Fruit fly (Drosophila melanogaster) whole organism, embryonic: Measurements from ENCODE around the gene Plod.

Source experiments
- Aef1 ChIP-seq: fragments of 200-800 bp; sonication (Bioruptor generic); IDR thresholded peaks from 3 replicates; pipeline ENCODE4 v1.3.6; 2022; ENCODE audit warnings: missing biosample characterization, missing genetic modification characterization
- Blimp-1 ChIP-seq: fragments of 200-800 bp; sonication (Bioruptor generic); optimal IDR thresholded peaks from 3 replicates; lab custom pipeline; 2018; ENCODE audit warnings: missing biosample characterization, missing genetic modification characterization, mild to moderate bottlenecking, moderate library complexity, missing genetic modification reagents
- Bteb2 ChIP-seq: fragments of 200-800 bp; sonication (Bioruptor generic); optimal IDR thresholded peaks from 2 replicates; lab custom pipeline; 2016; ENCODE audit warnings: missing biosample characterization, missing genetic modification characterization
- CG10462 ChIP-seq: fragments of 200-800 bp; sonication (Bioruptor generic); optimal IDR thresholded peaks from 2 replicates; lab custom pipeline; 2016; ENCODE audit warnings: missing biosample characterization, missing genetic modification characterization
- CG12299 ChIP-seq: fragments of 200-800 bp; sonication (Bioruptor generic); optimal IDR thresholded peaks from 2 replicates; lab custom pipeline; 2018; ENCODE audit warnings: missing biosample characterization, mild to moderate bottlenecking, missing genetic modification characterization
- CG12769 ChIP-seq: fragments of 200-800 bp; sonication (Bioruptor generic); optimal IDR thresholded peaks from 2 replicates; lab custom pipeline; 2019; ENCODE audit warnings: missing biosample characterization, mild to moderate bottlenecking, missing genetic modification characterization, moderate library complexity
- CG14050 ChIP-seq: fragments of 200-800 bp; sonication (Bioruptor generic); IDR thresholded peaks from 3 replicates; pipeline ENCODE4 v1.3.6; 2022; ENCODE audit warnings: missing biosample characterization, missing genetic modification characterization
- CG15073 ChIP-seq: fragments of 200-800 bp; sonication (Bioruptor generic); optimal IDR thresholded peaks from 2 replicates; lab custom pipeline; 2016; ENCODE audit warnings: missing biosample characterization, missing genetic modification characterization
- CG1529 ChIP-seq: fragments of 200-800 bp; sonication (Bioruptor generic); optimal IDR thresholded peaks from 3 replicates; lab custom pipeline; 2018; ENCODE audit warnings: missing biosample characterization, missing genetic modification characterization
- CG15601 ChIP-seq: fragments of 200-800 bp; sonication (Bioruptor generic); optimal IDR thresholded peaks from 3 replicates; lab custom pipeline; 2019; ENCODE audit warnings: missing biosample characterization, mild to moderate bottlenecking, missing genetic modification characterization, moderate library complexity
- CG17328 ChIP-seq: fragments of 200-800 bp; sonication (Bioruptor generic); IDR thresholded peaks from 2 replicates; pipeline ENCODE4 v1.3.6; 2022; ENCODE audit warnings: missing biosample characterization, missing genetic modification characterization
- CG17829 ChIP-seq: fragments of 200-800 bp; optimal IDR thresholded peaks from 2 replicates; lab custom pipeline; 2019; ENCODE audit warnings: missing biosample characterization, mild to moderate bottlenecking, missing genetic modification characterization, moderate library complexity
- CG18599 ChIP-seq: fragments of 200-800 bp; sonication (Bioruptor generic); optimal IDR thresholded peaks from 3 replicates; lab custom pipeline; 2017; ENCODE audit warnings: missing biosample characterization, missing genetic modification characterization, mild to moderate bottlenecking, moderate library complexity, missing genetic modification reagents
- CG4360 ChIP-seq: fragments of 200-800 bp; sonication (Bioruptor generic); IDR thresholded peaks from 2 replicates; pipeline ENCODE4 v1.3.6; 2022; ENCODE audit warnings: missing biosample characterization, missing genetic modification characterization
- CG43689 ChIP-seq: fragments of 200-800 bp; sonication (Bioruptor generic); IDR thresholded peaks from 2 replicates; pipeline ENCODE4 v1.3.6; 2022; ENCODE audit warnings: missing biosample characterization, missing genetic modification characterization
- CG6813 ChIP-seq: fragments of 200-800 bp; sonication (Bioruptor generic); optimal IDR thresholded peaks from 2 replicates; lab custom pipeline; 2017; ENCODE audit warnings: missing biosample characterization, missing genetic modification characterization, mild to moderate bottlenecking, moderate library complexity, missing genetic modification reagents
- CG7745 ChIP-seq: fragments of 200-800 bp; sonication (Bioruptor generic); optimal IDR thresholded peaks from 2 replicates; lab custom pipeline; 2018; ENCODE audit warnings: missing biosample characterization, mild to moderate bottlenecking, missing genetic modification characterization, moderate library complexity
- CG7839 ChIP-seq: fragments of 200-800 bp; sonication (Bioruptor generic); optimal IDR thresholded peaks from 3 replicates; lab custom pipeline; 2018; ENCODE audit warnings: missing biosample characterization, mild to moderate bottlenecking, missing genetic modification characterization, moderate library complexity
- CG7928 ChIP-seq: fragments of 200-800 bp; sonication (Bioruptor generic); optimal IDR thresholded peaks from 2 replicates; lab custom pipeline; 2017; ENCODE audit warnings: missing biosample characterization, mild to moderate bottlenecking, missing genetic modification characterization
- CG8924 ChIP-seq: fragments of 200-800 bp; optimal IDR thresholded peaks from 3 replicates; lab custom pipeline; 2019; ENCODE audit warnings: missing biosample characterization, mild to moderate bottlenecking, missing genetic modification characterization, moderate library complexity
- CG8944 ChIP-seq: fragments of 200-800 bp; sonication (Bioruptor generic); optimal IDR thresholded peaks from 3 replicates; lab custom pipeline; 2016; ENCODE audit warnings: missing biosample characterization, missing genetic modification characterization
- CrebB ChIP-seq: fragments of 200-800 bp; sonication (Bioruptor generic); optimal IDR thresholded peaks from 3 replicates; lab custom pipeline; 2018; ENCODE audit warnings: missing biosample characterization, mild to moderate bottlenecking, missing genetic modification characterization
- Dip2 ChIP-seq: fragments of 200-800 bp; sonication (Bioruptor generic); IDR thresholded peaks from 2 replicates; pipeline ENCODE4 v1.3.6; 2022; ENCODE audit warnings: missing biosample characterization, missing genetic modification characterization
- Doc2 ChIP-seq: fragments of 200-800 bp; sonication (Bioruptor generic); IDR thresholded peaks from 2 replicates; pipeline ENCODE4 v1.3.6; 2022; ENCODE audit warnings: missing biosample characterization, missing genetic modification characterization
- Hsf ChIP-seq: fragments of 200-800 bp; sonication (Bioruptor generic); optimal IDR thresholded peaks from 3 replicates; lab custom pipeline; 2016; ENCODE audit warnings: missing biosample characterization, missing genetic modification characterization
- Lim3 ChIP-seq: fragments of 200-800 bp; sonication (Bioruptor generic); IDR thresholded peaks from 2 replicates; pipeline ENCODE4 v1.3.6; 2022; ENCODE audit warnings: missing biosample characterization, missing genetic modification characterization
- MBD-R2 ChIP-seq: fragments of 200-800 bp; sonication (Bioruptor generic); IDR thresholded peaks from 2 replicates; pipeline ENCODE4 v1.3.6; 2022; ENCODE audit warnings: missing biosample characterization, missing genetic modification characterization
- MESR4 ChIP-seq: fragments of 200-800 bp; sonication (Bioruptor generic); optimal IDR thresholded peaks from 2 replicates; lab custom pipeline; 2018; ENCODE audit warnings: missing biosample characterization, mild to moderate bottlenecking, missing genetic modification characterization, moderate library complexity
- Mes4 ChIP-seq: fragments of 200-800 bp; sonication (Bioruptor generic); optimal IDR thresholded peaks from 2 replicates; lab custom pipeline; 2016; ENCODE audit warnings: missing biosample characterization, missing genetic modification characterization
- Nf-YC ChIP-seq: fragments of 200-800 bp; optimal IDR thresholded peaks from 3 replicates; lab custom pipeline; 2019; ENCODE audit warnings: missing biosample characterization, mild to moderate bottlenecking, missing genetic modification characterization, moderate library complexity
- Sox102F ChIP-seq: fragments of 200-800 bp; sonication (Bioruptor generic); optimal IDR thresholded peaks from 2 replicates; lab custom pipeline; 2018; ENCODE audit warnings: missing biosample characterization, mild to moderate bottlenecking, missing genetic modification characterization, moderate library complexity
- YL-1 ChIP-seq: fragments of 200-800 bp; sonication (Bioruptor generic); optimal IDR thresholded peaks from 3 replicates; lab custom pipeline; 2017; ENCODE audit warnings: missing biosample characterization, mild to moderate bottlenecking, missing genetic modification characterization
- ac ChIP-seq: fragments of 200-800 bp; sonication (Bioruptor generic); optimal IDR thresholded peaks from 3 replicates; lab custom pipeline; 2017; ENCODE audit warnings: missing biosample characterization, mild to moderate bottlenecking, missing genetic modification characterization
- bcd ChIP-seq: fragments of 200-800 bp; sonication (Bioruptor generic); optimal IDR thresholded peaks from 2 replicates; lab custom pipeline; 2017; ENCODE audit warnings: missing biosample characterization, mild to moderate bottlenecking, missing genetic modification characterization
- disco-r ChIP-seq: fragments of 200-800 bp; sonication (Bioruptor generic); optimal IDR thresholded peaks from 2 replicates; lab custom pipeline; 2016; ENCODE audit warnings: missing biosample characterization, missing genetic modification characterization
- dmrt99B ChIP-seq: fragments of 200-800 bp; sonication (Bioruptor generic); optimal IDR thresholded peaks from 2 replicates; lab custom pipeline; 2018; ENCODE audit warnings: missing biosample characterization, mild to moderate bottlenecking, missing genetic modification characterization, moderate library complexity
- dysf ChIP-seq: fragments of 200-800 bp; sonication (Bioruptor generic); IDR thresholded peaks from 3 replicates; pipeline ENCODE4 v1.3.6; 2022; ENCODE audit warnings: missing biosample characterization, missing genetic modification characterization
- gfzf ChIP-seq: fragments of 200-800 bp; sonication (Bioruptor generic); optimal IDR thresholded peaks from 2 replicates; lab custom pipeline; 2016; ENCODE audit warnings: missing biosample characterization, mild to moderate bottlenecking, missing genetic modification characterization, moderate library complexity
- her ChIP-seq: fragments of 200-800 bp; sonication (Bioruptor generic); optimal IDR thresholded peaks from 2 replicates; lab custom pipeline; 2016; ENCODE audit warnings: missing biosample characterization, missing genetic modification characterization
- lbe ChIP-seq: fragments of 200-800 bp; sonication (Bioruptor generic); optimal IDR thresholded peaks from 2 replicates; lab custom pipeline; 2016; ENCODE audit warnings: missing biosample characterization, mild to moderate bottlenecking, missing genetic modification characterization
- luna ChIP-seq: fragments of 200-800 bp; sonication (Bioruptor generic); optimal IDR thresholded peaks from 2 replicates; lab custom pipeline; 2016; ENCODE audit warnings: missing biosample characterization, missing genetic modification characterization
- pho ChIP-seq: fragments of 200-800 bp; sonication (Bioruptor generic); optimal IDR thresholded peaks from 2 replicates; lab custom pipeline; 2016; ENCODE audit warnings: missing biosample characterization, missing genetic modification characterization
- psq ChIP-seq: fragments of 200-800 bp; sonication (Bioruptor generic); optimal IDR thresholded peaks from 2 replicates; lab custom pipeline; 2017; ENCODE audit warnings: missing biosample characterization, missing genetic modification characterization
- sens-2 ChIP-seq: fragments of 200-800 bp; sonication (Bioruptor generic); IDR thresholded peaks from 2 replicates; pipeline ENCODE4 v1.3.6; 2022; ENCODE audit warnings: missing biosample characterization, missing genetic modification characterization
- slou ChIP-seq: fragments of 200-800 bp; sonication (Bioruptor generic); optimal IDR thresholded peaks from 3 replicates; lab custom pipeline; 2016; ENCODE audit warnings: missing biosample characterization, missing genetic modification characterization
- tna ChIP-seq: fragments of 200-800 bp; sonication (Bioruptor generic); IDR thresholded peaks from 2 replicates; pipeline ENCODE4 v1.3.6; 2022; ENCODE audit warnings: missing biosample characterization, missing genetic modification characterization; ENCODE audit not compliant: partially characterized antibody
- wek ChIP-seq: fragments of 200-800 bp; sonication (Bioruptor generic); optimal IDR thresholded peaks from 3 replicates; lab custom pipeline; 2018; ENCODE audit warnings: missing biosample characterization, mild to moderate bottlenecking, missing genetic modification characterization, moderate library complexity
- wor ChIP-seq: fragments of 200-800 bp; sonication (Bioruptor generic); IDR thresholded peaks from 2 replicates; pipeline ENCODE4 v1.3.6; 2022; ENCODE audit warnings: missing biosample characterization, missing genetic modification characterization
- z ChIP-seq: fragments of 200-800 bp; sonication (Bioruptor generic); IDR thresholded peaks from 3 replicates; pipeline ENCODE4 v1.3.6; 2022; ENCODE audit warnings: missing biosample characterization, missing genetic modification characterization

Gene Plod

dm6 chr3L:11169299-11170181 lies 36.3 kb downstream of the Plod start, which contains the start of the genes wls and Adck5 (continued):
- TF ChIP-seq sens-2 (GFP tag; lab: Robert Waterston, UW) = no peak
- no peak for TF ChIP-seq Blimp-1 (GFP tag; lab: Kevin White, UChicago)
- TF ChIP-seq CG12769 (tag; lab: Kevin White, UChicago) = no peak
- TF ChIP-seq disco-r (GFP tag; lab: Kevin White, UChicago) = no peak
- TF ChIP-seq psq (GFP tag; lab: Kevin White, UChicago) = no peak
- no peak for TF ChIP-seq CG14050 (GFP tag; lab: Robert Waterston, UW)
- TF ChIP-seq CG1529 (GFP tag; lab: Kevin White, UChicago) = peak; percentile 21
- no peak for TF ChIP-seq Doc2 (GFP tag; lab: Robert Waterston, UW)
- peak; percentile 76 for TF ChIP-seq MBD-R2 (GFP tag; lab: Robert Waterston, UW)
- TF ChIP-seq luna = no peak
- no peak for TF ChIP-seq Sox102F (GFP tag; lab: Kevin White, UChicago)
- peak; percentile 83 for TF ChIP-seq gfzf
- TF ChIP-seq pho (GFP tag; lab: Kevin White, UChicago) = peak; percentile 43
- peak; percentile 44 for TF ChIP-seq Bteb2 (GFP tag; lab: Kevin White, UChicago)
- TF ChIP-seq CG12299 (tag; lab: Kevin White, UChicago) = peak; percentile 46
- no peak for TF ChIP-seq Lim3 (GFP tag; lab: Robert Waterston, UW)
- peak; percentile 41 for TF ChIP-seq YL-1
- TF ChIP-seq ac = peak; percentile 64
- TF ChIP-seq bcd (GFP tag; lab: Kevin White, UChicago) = peak; percentile 59
- peak; percentile 46 for TF ChIP-seq her (GFP tag; lab: Kevin White, UChicago)
- peak; percentile 59 for TF ChIP-seq MESR4
- TF ChIP-seq dmrt99B (tag; lab: Kevin White, UChicago) = no peak
- TF ChIP-seq CG15601 (tag; lab: Kevin White, UChicago) = no peak
- peak; percentile 18 for TF ChIP-seq slou (GFP tag; lab: Kevin White, UChicago)
- TF ChIP-seq wek (GFP tag; lab: Kevin White, UChicago) = peak; percentile 62
- peak; percentile 36 for TF ChIP-seq lbe (GFP tag; lab: Kevin White, UChicago)
- TF ChIP-seq dysf = peak; percentile 50; the same call in 1 of the 3 replicates
- no peak for TF ChIP-seq Dip2 (GFP tag; lab: Robert Waterston, UW)
- peak; percentile 42; the same call in 1 of the 2 replicates for TF ChIP-seq CG17328 (GFP tag; lab: Robert Waterston, UW)
- TF ChIP-seq z (GFP tag; lab: Robert Waterston, UW) = no peak
- peak; percentile 63 for TF ChIP-seq Mes4 (GFP tag; lab: Kevin White, UChicago)
- peak; percentile 73 for TF ChIP-seq CrebB (tag; lab: Kevin White, UChicago)
- no peak for TF ChIP-seq CG7928 (GFP tag; lab: Kevin White, UChicago)
- TF ChIP-seq Nf-YC (tag; lab: Kevin White, UChicago) = no peak
- TF ChIP-seq CG15073 = no peak
- TF ChIP-seq CG10462 (GFP tag; lab: Kevin White, UChicago) = peak; percentile 42
- no peak for TF ChIP-seq CG43689 (GFP tag; lab: Robert Waterston, UW)
- TF ChIP-seq wor (GFP tag; lab: Robert Waterston, UW) = no peak
- TF ChIP-seq CG8924 (tag; lab: Kevin White, UChicago) = peak; percentile 17
- no peak for TF ChIP-seq CG4360 (GFP tag; lab: Robert Waterston, UW)
- peak; percentile 62 for TF ChIP-seq Hsf
- TF ChIP-seq CG17829 (tag; lab: Kevin White, UChicago) = no peak
- TF ChIP-seq CG18599 (GFP tag; lab: Kevin White, UChicago) = peak; percentile 61
- TF ChIP-seq tna (GFP tag; lab: Robert Waterston, UW) = no peak
- TF ChIP-seq Aef1 (GFP tag; lab: Robert Waterston, UW) = no peak
- TF ChIP-seq CG7745 = no peak
- no peak for TF ChIP-seq CG8944 (GFP tag; lab: Kevin White, UChicago)
- peak; percentile 67 for TF ChIP-seq CG6813
- no peak for TF ChIP-seq CG7839
